Worm (Caenorhabditis elegans): ENCODE measurements around the gene ints-2.

ce11 chrV:14194514-14194913, 9.0 kb downstream of the ints-2 start:
- TF ChIP-seq hmg-4 (GFP tag; optimal IDR thresholded peaks at IDR 0.05) (no peak), scrt-1 (GFP tag; IDR thresholded peaks at IDR 0.05) (no peak), sea-1 (GFP tag; conservative IDR thresholded peaks at IDR 0.05) (no peak), hnd-1 (tag; optimal IDR thresholded peaks at IDR 0.05) (no peak), ceh-13 (GFP tag; optimal IDR thresholded peaks at IDR 0.05) (no peak), ama-1 (optimal IDR thresholded peaks at IDR 0.05) (no peak), hmbx-1 (tag; optimal IDR thresholded peaks at IDR 0.05) (no peak)

All from whole organism, early embryonic.